Fruit fly (Drosophila melanogaster): ENCODE measurements at regions not wholly inside any gene's neighbourhood (a gene's known extent, or its start where the extent isn't known, plus 50 kb on each side); places are given as distances from the start of the nearest gene placed in this dataset.

- TF ChIP-seq psq (GFP tag; optimal IDR thresholded peaks at IDR 0.05), result peak; percentile 32
- no peak for TF ChIP-seq dl (GFP tag; optimal IDR thresholded peaks at IDR 0.05; ENCODE audit: insufficient read depth in 1 of 2, partially characterized antibody in 2 of 2)
- peak; percentile 33 for TF ChIP-seq fru (GFP tag; optimal IDR thresholded peaks at IDR 0.05)
Measured at dm6 chr3L:10330389-10331041, 57.5 kb downstream of the Or67d start.

dm6 chr3L:10331398-10332122 lies 58.6 kb downstream of the Or67d start:
- no peak for TF ChIP-seq Mio (GFP tag; optimal IDR thresholded peaks at IDR 0.05)
- peak; percentile 21 for TF ChIP-seq woc (GFP tag; optimal IDR thresholded peaks at IDR 0.05)
- TF ChIP-seq Dif (GFP tag; optimal IDR thresholded peaks at IDR 0.05; ENCODE audit: partially characterized antibody), result no peak
- TF ChIP-seq jim (GFP tag; optimal IDR thresholded peaks at IDR 0.05), result no peak
- no peak for TF ChIP-seq sv (GFP tag; optimal IDR thresholded peaks at IDR 0.05)
- TF ChIP-seq rgr (GFP tag; optimal IDR thresholded peaks at IDR 0.05), result peak; percentile 67
- TF ChIP-seq usp (GFP tag; optimal IDR thresholded peaks at IDR 0.05), result no peak
- TF ChIP-seq dsf (GFP tag; optimal IDR thresholded peaks at IDR 0.05; ENCODE audit: borderline replicate concordance), result no peak
- no peak for TF ChIP-seq brk (GFP tag; optimal IDR thresholded peaks at IDR 0.05)
- no peak for TF ChIP-seq N (GFP tag; optimal IDR thresholded peaks at IDR 0.05)
- TF ChIP-seq Hr83 (GFP tag; optimal IDR thresholded peaks at IDR 0.05; ENCODE audit: poor library complexity, severe bottlenecking), result no peak
- TF ChIP-seq dmrt93B (GFP tag; optimal IDR thresholded peaks at IDR 0.05), result peak; percentile 42
- TF ChIP-seq lola (GFP tag; optimal IDR thresholded peaks at IDR 0.05), result no peak
- peak; percentile 22 for TF ChIP-seq Sp1 (GFP tag; optimal IDR thresholded peaks at IDR 0.05)
- no peak for TF ChIP-seq dl (GFP tag; optimal IDR thresholded peaks at IDR 0.05; ENCODE audit: insufficient read depth in 1 of 2, partially characterized antibody in 2 of 2)
- no peak for TF ChIP-seq CG9705 (GFP tag; optimal IDR thresholded peaks at IDR 0.05)
- no peak for TF ChIP-seq Jra (GFP tag; optimal IDR thresholded peaks at IDR 0.05)
- TF ChIP-seq tai (GFP tag; optimal IDR thresholded peaks at IDR 0.05), result no peak
- TF ChIP-seq CG32264 (GFP tag; optimal IDR thresholded peaks at IDR 0.05), result peak; percentile 3
- peak; percentile 28 for TF ChIP-seq psq (GFP tag; optimal IDR thresholded peaks at IDR 0.05)
- TF ChIP-seq sage (GFP tag; optimal IDR thresholded peaks at IDR 0.05), result no peak
- peak; percentile 30 for TF ChIP-seq Hnf4 (GFP tag; optimal IDR thresholded peaks at IDR 0.05)
- TF ChIP-seq Rel (GFP tag; optimal IDR thresholded peaks at IDR 0.05), result no peak
- TF ChIP-seq Rel (tag; optimal IDR thresholded peaks at IDR 0.05), result no peak
- TF ChIP-seq Dfd (GFP tag; optimal IDR thresholded peaks at IDR 0.05), result no peak
- TF ChIP-seq pan (optimal IDR thresholded peaks at IDR 0.05), result no peak
- TF ChIP-seq Hr78 (GFP tag; optimal IDR thresholded peaks at IDR 0.05), result no peak
- TF ChIP-seq OdsH (GFP tag; optimal IDR thresholded peaks at IDR 0.05), result peak; percentile 44
- peak; percentile 49 for TF ChIP-seq GATAd (GFP tag; optimal IDR thresholded peaks at IDR 0.05)
- no peak for TF ChIP-seq Vsx2 (GFP tag; optimal IDR thresholded peaks at IDR 0.05; ENCODE audit: partially characterized antibody)
- TF ChIP-seq Myc (optimal IDR thresholded peaks at IDR 0.05), result no peak
- TF ChIP-seq br (GFP tag; optimal IDR thresholded peaks at IDR 0.05), result peak; percentile 68
- peak; percentile 47 for TF ChIP-seq HLH106 (tag; optimal IDR thresholded peaks at IDR 0.05)
- peak in 1 of 2 experiments; percentile 79 for TF ChIP-seq foxo (GFP tag; optimal IDR thresholded peaks at IDR 0.05)
- peak; percentile 74 for TF ChIP-seq h (GFP tag; optimal IDR thresholded peaks at IDR 0.05)
- peak; percentile 78 for TF ChIP-seq fru (GFP tag; optimal IDR thresholded peaks at IDR 0.05)
- TF ChIP-seq ey (GFP tag; optimal IDR thresholded peaks at IDR 0.05), result peak; percentile 68
- TF ChIP-seq Abd-B (GFP tag; optimal IDR thresholded peaks at IDR 0.05), result no peak
- TF ChIP-seq CrebA (GFP tag; optimal IDR thresholded peaks at IDR 0.05; ENCODE audit: borderline replicate concordance), result no peak

Data from whole organism, wandering third instar larva.